In genomic region chr3L:5923646-5924122, dm6 we compare ENCODE assay signal across 1 fruit fly cellular context.
TF ChIP-seq lines count a peak whose summit lies in the region.

CG33523 (plus strand) TSS chr3L:5923862.

TF ChIP-seq in whole organism, embryonic, 481 proteins besides CTCF, POLR2A, EP300 and RAD21 (continued from another document):
- no peak for TF ChIP-seq ind (GFP tag; optimal IDR thresholded peaks at IDR 0.05; lab: Kevin White, UChicago)
- TF ChIP-seq CG12659 (GFP tag; optimal IDR thresholded peaks at IDR 0.05; lab: Kevin White, UChicago): no peak
- no peak for TF ChIP-seq CG17912 (GFP tag; optimal IDR thresholded peaks at IDR 0.05; lab: Kevin White, UChicago)
- no peak for TF ChIP-seq CG31224 (GFP tag; IDR thresholded peaks at IDR 0.05; lab: Robert Waterston, UW)
- TF ChIP-seq Fer3 (tag; optimal IDR thresholded peaks at IDR 0.05; lab: Kevin White, UChicago): no peak
- TF ChIP-seq Sox100B (GFP tag; optimal IDR thresholded peaks at IDR 0.05; lab: Kevin White, UChicago): no peak
- TF ChIP-seq Ets97D (GFP tag; optimal IDR thresholded peaks at IDR 0.05; lab: Kevin White, UChicago): no peak
- TF ChIP-seq CG32767 (GFP tag; IDR thresholded peaks at IDR 0.05; lab: Robert Waterston, UW): no peak
- no peak for TF ChIP-seq Sox102F (GFP tag; optimal IDR thresholded peaks at IDR 0.05; lab: Kevin White, UChicago)
- no peak for TF ChIP-seq gfzf (GFP tag; optimal IDR thresholded peaks at IDR 0.05; lab: Kevin White, UChicago)
- TF ChIP-seq danr (GFP tag; IDR thresholded peaks at IDR 0.05; lab: Robert Waterston, UW): no peak
- TF ChIP-seq gce (GFP tag; IDR thresholded peaks at IDR 0.05; lab: Robert Waterston, UW): no peak
- TF ChIP-seq pfk (GFP tag; optimal IDR thresholded peaks at IDR 0.05; lab: Kevin White, UChicago): no peak
- TF ChIP-seq CG32532 (GFP tag; IDR thresholded peaks at IDR 0.05; lab: Robert Waterston, UW): no peak
- TF ChIP-seq Dref (GFP tag; IDR thresholded peaks at IDR 0.05; lab: Robert Waterston, UW): no peak
- TF ChIP-seq CG16813 (GFP tag; IDR thresholded peaks at IDR 0.05; lab: Robert Waterston, UW; ENCODE audit: partially characterized antibody): no peak
- no peak for TF ChIP-seq CG17385 (GFP tag; optimal IDR thresholded peaks at IDR 0.05; lab: Kevin White, UChicago)
- no peak for TF ChIP-seq shn (GFP tag; optimal IDR thresholded peaks at IDR 0.05; lab: Kevin White, UChicago)
- no peak for TF ChIP-seq Doc2 (GFP tag; IDR thresholded peaks at IDR 0.05; lab: Robert Waterston, UW)
- no peak for TF ChIP-seq slbo (GFP tag; IDR thresholded peaks at IDR 0.05; lab: Robert Waterston, UW)
- TF ChIP-seq CG18476 (GFP tag; optimal IDR thresholded peaks at IDR 0.05; lab: Kevin White, UChicago): no peak
- no peak for TF ChIP-seq da (GFP tag; optimal IDR thresholded peaks at IDR 0.05; lab: Kevin White, UChicago)
- TF ChIP-seq CG18599 (GFP tag; optimal IDR thresholded peaks at IDR 0.05; lab: Kevin White, UChicago): peak; percentile 33
- no peak for TF ChIP-seq CG8290 (GFP tag; optimal IDR thresholded peaks at IDR 0.05; lab: Kevin White, UChicago)
- peak in 1 of 2 experiments; percentile 53 for TF ChIP-seq CG8290 (tag; optimal IDR thresholded peaks at IDR 0.05; lab: Kevin White, UChicago)
- TF ChIP-seq CG17568 (GFP tag; optimal IDR thresholded peaks at IDR 0.05; lab: Kevin White, UChicago): no peak
- no peak for TF ChIP-seq CG15601 (tag; optimal IDR thresholded peaks at IDR 0.05; lab: Kevin White, UChicago)
- no peak for TF ChIP-seq CG15073 (GFP tag; optimal IDR thresholded peaks at IDR 0.05; lab: Kevin White, UChicago)
- TF ChIP-seq jing (GFP tag; optimal IDR thresholded peaks at IDR 0.05; lab: Kevin White, UChicago): no peak
- TF ChIP-seq CG10979 (tag; optimal IDR thresholded peaks at IDR 0.05; lab: Kevin White, UChicago): no peak
- no peak for TF ChIP-seq p53 (GFP tag; optimal IDR thresholded peaks at IDR 0.05; lab: Kevin White, UChicago)
- no peak for TF ChIP-seq Myb (GFP tag; optimal IDR thresholded peaks at IDR 0.05; lab: Kevin White, UChicago)
- no peak for TF ChIP-seq CG2202 (tag; optimal IDR thresholded peaks at IDR 0.05; lab: Kevin White, UChicago)
- no peak for TF ChIP-seq CG4424 (GFP tag; optimal IDR thresholded peaks at IDR 0.05; lab: Kevin White, UChicago)
- TF ChIP-seq lab (GFP tag; optimal IDR thresholded peaks at IDR 0.05; lab: Kevin White, UChicago): peak; percentile 67
- TF ChIP-seq CG3995 (GFP tag; optimal IDR thresholded peaks at IDR 0.05; lab: Kevin White, UChicago): no peak
- TF ChIP-seq btn (GFP tag; optimal IDR thresholded peaks at IDR 0.05; lab: Kevin White, UChicago): no peak
- TF ChIP-seq gsb (GFP tag; IDR thresholded peaks at IDR 0.05; lab: Robert Waterston, UW): no peak
- TF ChIP-seq Dbx (GFP tag; IDR thresholded peaks at IDR 0.05; lab: Robert Waterston, UW): no peak
- TF ChIP-seq psq (GFP tag; optimal IDR thresholded peaks at IDR 0.05; lab: Kevin White, UChicago): no peak
- TF ChIP-seq CG6765 (GFP tag; optimal IDR thresholded peaks at IDR 0.05; lab: Kevin White, UChicago): no peak
- peak; percentile 1 for TF ChIP-seq CG13296 (GFP tag; optimal IDR thresholded peaks at IDR 0.05; lab: Kevin White, UChicago)
- no peak for TF ChIP-seq CG15269 (tag; optimal IDR thresholded peaks at IDR 0.05; lab: Kevin White, UChicago)
- TF ChIP-seq ase (GFP tag; IDR thresholded peaks at IDR 0.05; lab: Robert Waterston, UW): no peak
- no peak for TF ChIP-seq zf30C (GFP tag; optimal IDR thresholded peaks at IDR 0.05; lab: Kevin White, UChicago)
- TF ChIP-seq CG2712 (tag; optimal IDR thresholded peaks at IDR 0.05; lab: Kevin White, UChicago): no peak
- TF ChIP-seq CG16779 (GFP tag; IDR thresholded peaks at IDR 0.05; lab: Robert Waterston, UW): no peak
- TF ChIP-seq CG5245 (GFP tag; optimal IDR thresholded peaks at IDR 0.05; lab: Kevin White, UChicago): no peak
- no peak for TF ChIP-seq lilli (GFP tag; optimal IDR thresholded peaks at IDR 0.05; lab: Kevin White, UChicago)
- no peak for TF ChIP-seq Gug (GFP tag; IDR thresholded peaks at IDR 0.05; lab: Robert Waterston, UW)
- no peak for TF ChIP-seq tx (GFP tag; optimal IDR thresholded peaks at IDR 0.05; lab: Kevin White, UChicago)
- peak; percentile 27 for TF ChIP-seq HmgZ (tag; optimal IDR thresholded peaks at IDR 0.05; lab: Kevin White, UChicago)
- TF ChIP-seq CkIIα-i1 (GFP tag; IDR thresholded peaks at IDR 0.05; lab: Robert Waterston, UW): no peak
- peak; percentile 55; the same call in 1 of the 2 replicates for TF ChIP-seq Adf1 (GFP tag; IDR thresholded peaks at IDR 0.05; lab: Robert Waterston, UW)
- TF ChIP-seq Eip74EF (GFP tag; optimal IDR thresholded peaks at IDR 0.05; lab: Kevin White, UChicago): no peak
- TF ChIP-seq Scr (GFP tag; IDR thresholded peaks at IDR 0.05; lab: Robert Waterston, UW; ENCODE audit: partially characterized antibody): no peak
- TF ChIP-seq Chrac-16 (GFP tag; optimal IDR thresholded peaks at IDR 0.05; lab: Kevin White, UChicago): no peak
- TF ChIP-seq MESR4 (GFP tag; optimal IDR thresholded peaks at IDR 0.05; lab: Kevin White, UChicago): no peak
- TF ChIP-seq CG7271 (tag; optimal IDR thresholded peaks at IDR 0.05; lab: Kevin White, UChicago): no peak
- no peak for TF ChIP-seq pho (GFP tag; optimal IDR thresholded peaks at IDR 0.05; lab: Kevin White, UChicago)
- TF ChIP-seq CG1647 (GFP tag; optimal IDR thresholded peaks at IDR 0.05; lab: Kevin White, UChicago): no peak
- no peak for TF ChIP-seq pan (optimal IDR thresholded peaks at IDR 0.05; lab: Kevin White, UChicago)
- TF ChIP-seq pan (GFP tag; optimal IDR thresholded peaks at IDR 0.05 in 1 of 2, IDR thresholded peaks at IDR 0.05 in 1 of 2): no peak
- peak; percentile 43; the same call in 1 of the 2 replicates for TF ChIP-seq Bgb (GFP tag; IDR thresholded peaks at IDR 0.05; lab: Robert Waterston, UW; ENCODE audit: partially characterized antibody)
- TF ChIP-seq chm (GFP tag; IDR thresholded peaks at IDR 0.05; lab: Robert Waterston, UW): 0 out of 2 replicates have a peak, but pooled peaks have one; percentile 36
- no peak for TF ChIP-seq CG12219 (GFP tag; optimal IDR thresholded peaks at IDR 0.05; lab: Kevin White, UChicago)
- TF ChIP-seq Pdp1 (GFP tag; optimal IDR thresholded peaks at IDR 0.05; lab: Kevin White, UChicago): no peak
- 0 out of 2 replicates have a peak, but pooled peaks have one; percentile 16 for TF ChIP-seq CG11247 (GFP tag; IDR thresholded peaks at IDR 0.05; lab: Robert Waterston, UW)
- TF ChIP-seq z (GFP tag; IDR thresholded peaks at IDR 0.05; lab: Robert Waterston, UW): peak; percentile 57; the same call in 2 of the 3 replicates
- TF ChIP-seq tap (tag; optimal IDR thresholded peaks at IDR 0.05; lab: Kevin White, UChicago): no peak
- TF ChIP-seq al (GFP tag; IDR thresholded peaks at IDR 0.05; lab: Robert Waterston, UW): no peak
- TF ChIP-seq scrt (GFP tag; optimal IDR thresholded peaks at IDR 0.05; lab: Kevin White, UChicago): no peak
- TF ChIP-seq croc (GFP tag; conservative IDR thresholded peaks at IDR 0.05; lab: Robert Waterston, UW): no peak
- no peak for TF ChIP-seq Taf1 (GFP tag; IDR thresholded peaks at IDR 0.05; lab: Robert Waterston, UW)
- no peak for TF ChIP-seq CG2889 (GFP tag; IDR thresholded peaks at IDR 0.05; lab: Robert Waterston, UW)
- TF ChIP-seq NFAT (GFP tag; IDR thresholded peaks at IDR 0.05; lab: Robert Waterston, UW): no peak
- no peak for TF ChIP-seq insv (GFP tag; optimal IDR thresholded peaks at IDR 0.05; lab: Kevin White, UChicago)
- TF ChIP-seq zfh1 (GFP tag; IDR thresholded peaks at IDR 0.05; lab: Robert Waterston, UW): no peak
- no peak for TF ChIP-seq CG18011 (GFP tag; optimal IDR thresholded peaks at IDR 0.05; lab: Kevin White, UChicago)
- no peak for TF ChIP-seq bigmax (GFP tag; optimal IDR thresholded peaks at IDR 0.05; lab: Kevin White, UChicago)
- TF ChIP-seq Sry-δ (GFP tag; optimal IDR thresholded peaks at IDR 0.05; lab: Kevin White, UChicago): no peak
- TF ChIP-seq sens (GFP tag; lab: Kevin White, UChicago): peak; percentile 58
- TF ChIP-seq Nf-YA (GFP tag; IDR thresholded peaks at IDR 0.05; lab: Robert Waterston, UW): no peak
- TF ChIP-seq CG1024 (GFP tag; IDR thresholded peaks at IDR 0.05; lab: Robert Waterston, UW): no peak
